Worm (Caenorhabditis elegans) whole organism, L4 larva: ENCODE measurements around the gene ZC8.6.

Source experiments
- F10B5.3 ChIP-seq: sonication (generic microtip); optimal IDR thresholded peaks from 2 replicates; lab custom pipeline; 2016; ENCODE audit warnings: mild to moderate bottlenecking, missing genetic modification characterization, missing compliant biosample characterization
- R02D3.7 ChIP-seq: fragments of 150-350 bp; sonication (generic microtip); optimal IDR thresholded peaks from 3 replicates; lab custom pipeline; 2014; ENCODE audit warnings: missing biosample characterization, missing genetic modification characterization
- aly-2 ChIP-seq: sonication (generic microtip); optimal IDR thresholded peaks from 2 replicates; lab custom pipeline; 2018; ENCODE audit warnings: missing biosample characterization, missing genetic modification characterization
- dve-1 ChIP-seq: sonication (generic microtip); optimal IDR thresholded peaks from 2 replicates; lab custom pipeline; 2017; ENCODE audit warnings: antibody characterized with exemption, mild to moderate bottlenecking, missing genetic modification characterization, missing compliant biosample characterization; ENCODE audit not compliant: insufficient read depth
- fkh-10 ChIP-seq: fragments of 150-350 bp; optimal IDR thresholded peaks from 2 replicates; lab custom pipeline; 2014; ENCODE audit warnings: missing biosample characterization, missing genetic modification reagents, missing genetic modification characterization
- fos-1 ChIP-seq: fragments of 150-350 bp; optimal IDR thresholded peaks from 2 replicates; lab custom pipeline; 2014; ENCODE audit warnings: missing biosample characterization, missing genetic modification characterization
- lin-15B ChIP-seq: fragments of 150-350 bp; sonication (generic microtip); optimal IDR thresholded peaks from 3 replicates; lab custom pipeline; 2014; ENCODE audit warnings: missing biosample characterization, missing genetic modification characterization
- lsy-2 ChIP-seq, 2 experiments: fragments of 150-350 bp in 1 of 2; sonication (generic microtip) in 1 of 2; optimal IDR thresholded peaks; 2 replicates each; lab custom pipeline; 2014 to 2017; ENCODE audit warnings: missing biosample characterization in 2 of 2, missing genetic modification characterization in 2 of 2
- mxl-3 ChIP-seq: fragments of 200-800 bp; sonication (Bioruptor generic); optimal IDR thresholded peaks from 2 replicates; lab custom pipeline; 2018; ENCODE audit warnings: mild to moderate bottlenecking, missing genetic modification characterization, missing compliant biosample characterization
- nhr-10 ChIP-seq: fragments of 150-350 bp; optimal IDR thresholded peaks from 2 replicates; lab custom pipeline; 2014; ENCODE audit warnings: missing biosample characterization, missing genetic modification characterization
- snpc-4 ChIP-seq: fragments of 150-350 bp; optimal IDR thresholded peaks from 2 replicates; lab custom pipeline; 2014; ENCODE audit warnings: missing biosample characterization, missing genetic modification characterization
- unc-39 ChIP-seq: sonication (generic microtip); optimal IDR thresholded peaks from 2 replicates; lab custom pipeline; 2017; ENCODE audit warnings: missing biosample characterization, missing genetic modification characterization
- unc-62 ChIP-seq, 3 experiments: fragments of 150-350 bp in 1 of 3; sonication (generic microtip); optimal IDR thresholded peaks in 2 of 3; peaks in 1 of 3; 1 replicate in 1 of 3; 2 replicates in 2 of 3; lab custom pipeline; 2014 to 2017; ENCODE audit warnings: missing biosample characterization in 3 of 3, missing genetic modification characterization in 3 of 3, missing genetic modification reagents in 3 of 3, missing genotype in 1 of 3

ce11 chrX:5027923-5028592 lies 30.7 kb upstream of the ZC8.6 start:
- TF ChIP-seq nhr-10 (no peak), R02D3.7 (tag; lab: Kevin White, UChicago) (no peak), F10B5.3 (tag; lab: Kevin White, UChicago) (no peak), snpc-4 (tag; lab: Kevin White, UChicago) (no peak), unc-39 (tag; lab: Kevin White, UChicago) (no peak), unc-62 (GFP tag; optimal IDR thresholded peaks at IDR 0.05 in 1 of 2; lab: Kevin White, UChicago) (peak in 1 of 2 experiments; percentile 97), unc-62 (tag; optimal IDR thresholded peaks at IDR 0.05; lab: Kevin White, UChicago) (no peak), mxl-3 (GFP tag; lab: Kevin White, UChicago) (no peak), fos-1 (tag; lab: Kevin White, UChicago) (no peak), lin-15B (tag; lab: Kevin White, UChicago) (no peak), aly-2 (no peak), dve-1 (no peak), fkh-10 (GFP tag; lab: Kevin White, UChicago) (no peak), lsy-2 (tag; optimal IDR thresholded peaks at IDR 0.05; lab: Kevin White, UChicago) (no peak)
